Worm (Caenorhabditis elegans) whole organism, early embryonic: ENCODE results near the gene mam-5.
"Not testable (repeated sequence)": the region's sequence is repeated elsewhere in the genome, so short reads cannot be mapped to it uniquely, and the experiment has no call there.

Experiments used
- B0310.2 ChIP-seq: sonication (generic microtip); optimal IDR thresholded peaks from 2 replicates; lab custom pipeline; 2016; ENCODE audit warnings: mild to moderate bottlenecking, missing genetic modification characterization, missing compliant biosample characterization
- aly-1 ChIP-seq: sonication (generic microtip); optimal IDR thresholded peaks from 2 replicates; lab custom pipeline; 2016; ENCODE audit warnings: missing genetic modification characterization, missing compliant biosample characterization
- ama-1 ChIP-seq: fragments of 150-350 bp; optimal IDR thresholded peaks from 2 replicates; lab custom pipeline; 2014
- hmbx-1 ChIP-seq: sonication (generic microtip); optimal IDR thresholded peaks from 2 replicates; lab custom pipeline; 2016; ENCODE audit warnings: mild to moderate bottlenecking, missing genetic modification characterization, missing compliant biosample characterization
- hnd-1 ChIP-seq: sonication (generic microtip); optimal IDR thresholded peaks from 2 replicates; lab custom pipeline; 2016; ENCODE audit warnings: missing genetic modification characterization, missing compliant biosample characterization
- tra-4 ChIP-seq: sonication (generic microtip); optimal IDR thresholded peaks from 2 replicates; lab custom pipeline; 2017; ENCODE audit warnings: missing genetic modification characterization, missing compliant biosample characterization

DNA sequence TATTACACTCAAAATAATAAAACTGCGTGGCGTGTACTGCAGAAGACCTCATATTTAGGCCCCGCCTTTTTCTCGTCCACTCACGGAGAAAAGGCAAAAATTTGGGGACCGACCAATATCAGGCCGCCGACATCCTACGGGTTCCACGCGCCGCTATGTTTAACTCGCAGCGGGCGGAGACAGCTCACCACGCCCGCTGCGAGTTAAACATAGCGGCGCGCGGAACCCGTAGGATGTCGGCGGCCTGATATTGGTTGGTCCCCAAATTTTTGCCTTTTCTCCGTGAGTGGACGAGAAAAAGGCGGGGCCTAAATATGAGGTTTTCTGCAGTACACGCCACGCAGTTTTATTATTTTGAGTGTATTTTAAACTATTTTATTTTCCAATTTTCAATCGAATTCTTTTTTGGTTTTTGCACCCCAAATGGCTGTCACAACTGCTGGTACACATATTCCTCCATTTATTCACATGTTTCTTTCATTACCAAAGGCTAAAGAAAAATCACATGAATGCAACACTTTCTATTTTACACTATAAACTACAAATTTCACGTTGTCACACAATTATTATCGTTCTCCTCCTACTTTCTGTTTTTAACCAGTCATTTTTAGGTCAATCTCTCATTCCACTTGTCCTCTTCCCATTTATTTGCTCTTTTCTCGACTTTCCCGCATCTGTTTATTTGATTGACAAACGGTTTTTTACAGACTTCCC lies 51.7 kb downstream of the mam-5 start, which contains the start of gene uda-1:
- TF ChIP-seq hnd-1 (tag; lab: Kevin White, UChicago); B0310.2 (tag; lab: Kevin White, UChicago); hmbx-1 (tag; lab: Kevin White, UChicago); ama-1 (lab: Kevin White, UChicago); tra-4 (tag; lab: Kevin White, UChicago); aly-1: not testable (repeated sequence)
